Worm (Caenorhabditis elegans) whole organism, young adult: ENCODE results near the gene asd-1.

ENCODE experiments used
- B0019.2 ChIP-seq: fragments of 200-800 bp; sonication (Bioruptor generic); conservative IDR thresholded peaks from 2 replicates; pipeline ENCODE4 v1.3.6; 2022; ENCODE audit warnings: missing genetic modification reagents, missing genetic modification characterization, missing compliant biosample characterization
- B0261.1 ChIP-seq: sonication (generic microtip); optimal IDR thresholded peaks from 2 replicates; lab custom pipeline; 2016; ENCODE audit warnings: mild to moderate bottlenecking, missing genetic modification characterization, moderate library complexity, missing compliant biosample characterization
- F23B12.7 ChIP-seq: sonication (generic microtip); optimal IDR thresholded peaks from 2 replicates; lab custom pipeline; 2017; ENCODE audit warnings: missing genetic modification characterization, mild to moderate bottlenecking, missing compliant biosample characterization, antibody characterized with exemption, moderate library complexity; ENCODE audit not compliant: insufficient read depth
- F37B4.10 ChIP-seq: fragments of 200-800 bp; sonication (Bioruptor generic); IDR thresholded peaks from 2 replicates; pipeline ENCODE4 v1.3.6; 2022; ENCODE audit warnings: missing genetic modification characterization, missing compliant biosample characterization
- F52B5.7 ChIP-seq: sonication (generic microtip); optimal IDR thresholded peaks from 2 replicates; lab custom pipeline; 2016; ENCODE audit warnings: mild to moderate bottlenecking, missing genetic modification characterization, missing compliant biosample characterization
- F57A8.1 ChIP-seq: fragments of 200-800 bp; sonication (Bioruptor generic); optimal IDR thresholded peaks from 2 replicates; lab custom pipeline; 2018; ENCODE audit warnings: mild to moderate bottlenecking, missing genetic modification characterization, moderate library complexity, missing compliant biosample characterization
- K11D2.4 ChIP-seq: fragments of 200-800 bp; sonication (Bioruptor generic); IDR thresholded peaks from 2 replicates; pipeline ENCODE4 v1.3.6; 2022; ENCODE audit warnings: missing genetic modification reagents, missing genetic modification characterization, missing compliant biosample characterization
- Y67H2A.10 ChIP-seq: fragments of 200-800 bp; sonication (Bioruptor generic); conservative IDR thresholded peaks from 2 replicates; pipeline ENCODE4 v1.3.6; 2022; ENCODE audit warnings: missing genetic modification reagents, missing genetic modification characterization, missing compliant biosample characterization
- ama-1 ChIP-seq, 3 experiments: fragments of 150-350 bp in 1 of 3; sonication (generic microtip) in 2 of 3; optimal IDR thresholded peaks; 2 replicates each; lab custom pipeline; 2014 to 2018; ENCODE audit warnings: missing biosample characterization in 2 of 3, missing genetic modification characterization in 2 of 3, missing genetic modification reagents in 2 of 3
- aptf-3 ChIP-seq: fragments of 200-800 bp; sonication (Bioruptor generic); IDR thresholded peaks from 2 replicates; pipeline ENCODE4 v1.3.6; 2022; ENCODE audit warnings: missing genetic modification characterization, missing compliant biosample characterization
- athp-1 ChIP-seq: sonication (generic microtip); optimal IDR thresholded peaks from 2 replicates; lab custom pipeline; 2017; ENCODE audit warnings: mild to moderate bottlenecking, missing genetic modification characterization, missing compliant biosample characterization
- attf-3 ChIP-seq: fragments of 200-800 bp; sonication (Bioruptor generic); conservative IDR thresholded peaks from 2 replicates; pipeline ENCODE4 v1.3.6; 2022; ENCODE audit warnings: missing genetic modification reagents, missing genetic modification characterization, missing compliant biosample characterization
- bed-1 ChIP-seq: fragments of 200-800 bp; sonication (Bioruptor generic); IDR thresholded peaks from 2 replicates; pipeline ENCODE4 v1.3.6; 2022; ENCODE audit warnings: missing genetic modification reagents, missing genetic modification characterization, missing compliant biosample characterization
- ccch-3 ChIP-seq: fragments of 200-800 bp; sonication (Bioruptor generic); optimal IDR thresholded peaks from 2 replicates; lab custom pipeline; 2018; ENCODE audit warnings: mild to moderate bottlenecking, missing genetic modification characterization, missing compliant biosample characterization
- cebp-1 ChIP-seq, 2 experiments: fragments of 200-800 bp in 1 of 2; sonication (Bioruptor generic) in 1 of 2; sonication (generic microtip) in 1 of 2; IDR thresholded peaks in 1 of 2; optimal IDR thresholded peaks in 1 of 2; 2 replicates each; pipeline versions ENCODE4 v1.3.6 to Lab custom; 2017 to 2022; ENCODE audit warnings: missing compliant biosample characterization in 2 of 2, missing genetic modification characterization in 2 of 2, mild to moderate bottlenecking in 1 of 2, missing genetic modification reagents in 1 of 2, moderate library complexity in 1 of 2
- ceh-100 ChIP-seq: fragments of 200-800 bp; sonication (Bioruptor generic); IDR thresholded peaks from 2 replicates; pipeline ENCODE4 v1.3.6; 2022; ENCODE audit warnings: missing genetic modification reagents, missing genetic modification characterization, missing compliant biosample characterization
- ceh-27 ChIP-seq: fragments of 200-800 bp; sonication (Bioruptor generic); optimal IDR thresholded peaks from 2 replicates; lab custom pipeline; 2018; ENCODE audit warnings: mild to moderate bottlenecking, missing genetic modification characterization, moderate library complexity, missing compliant biosample characterization
- ceh-79 ChIP-seq: sonication (generic microtip); optimal IDR thresholded peaks from 2 replicates; lab custom pipeline; 2017; ENCODE audit warnings: mild to moderate bottlenecking, missing genetic modification characterization, missing compliant biosample characterization
- ceh-91 ChIP-seq: fragments of 200-800 bp; sonication (Bioruptor generic); IDR thresholded peaks from 2 replicates; pipeline ENCODE4 v1.3.6; 2022; ENCODE audit warnings: missing genetic modification reagents, missing genetic modification characterization, missing compliant biosample characterization
- dox-1 ChIP-seq: fragments of 200-800 bp; sonication (Bioruptor generic); IDR thresholded peaks from 2 replicates; pipeline ENCODE4 v1.3.6; 2022; ENCODE audit warnings: missing genetic modification reagents, missing genetic modification characterization, missing compliant biosample characterization
- dpl-1 ChIP-seq: fragments of 150-350 bp; optimal IDR thresholded peaks from 2 replicates; lab custom pipeline; 2014; ENCODE audit warnings: missing biosample characterization, missing genetic modification reagents, missing genetic modification characterization
- efl-1 ChIP-seq: fragments of 150-350 bp; optimal IDR thresholded peaks from 2 replicates; lab custom pipeline; 2014; ENCODE audit warnings: missing biosample characterization, missing genetic modification reagents, missing genetic modification characterization
- egl-18 ChIP-seq: fragments of 200-800 bp; sonication (Bioruptor generic); IDR thresholded peaks from 2 replicates; pipeline ENCODE4 v1.3.6; 2022; ENCODE audit warnings: missing genetic modification reagents, missing genetic modification characterization, missing compliant biosample characterization
- egl-44 ChIP-seq: fragments of 200-800 bp; sonication (Bioruptor generic); IDR thresholded peaks from 2 replicates; pipeline ENCODE4 v1.3.6; 2022; ENCODE audit warnings: missing genetic modification reagents, missing genetic modification characterization, missing compliant biosample characterization
- ets-4 ChIP-seq: fragments of 200-800 bp; sonication (Bioruptor generic); optimal IDR thresholded peaks from 2 replicates; lab custom pipeline; 2018; ENCODE audit warnings: mild to moderate bottlenecking, missing genetic modification characterization, missing compliant biosample characterization
- him-1 ChIP-seq: sonication (generic microtip); optimal IDR thresholded peaks from 2 replicates; lab custom pipeline; 2016; ENCODE audit warnings: missing genotype, missing genetic modification reagents, missing genetic modification characterization, missing compliant biosample characterization
- hsf-1 ChIP-seq: fragments of 200-800 bp; sonication (Bioruptor generic); IDR thresholded peaks from 2 replicates; pipeline ENCODE4 v1.3.6; 2022; ENCODE audit warnings: missing genetic modification reagents, missing genetic modification characterization, missing compliant biosample characterization
- lin-26 ChIP-seq: fragments of 200-800 bp; sonication (Bioruptor generic); IDR thresholded peaks from 2 replicates; pipeline ENCODE4 v1.3.6; 2022; ENCODE audit warnings: missing genetic modification reagents, missing genetic modification characterization, missing compliant biosample characterization
- lsl-1 ChIP-seq: fragments of 200-800 bp; sonication (Bioruptor generic); optimal IDR thresholded peaks from 2 replicates; lab custom pipeline; 2018; ENCODE audit warnings: mild to moderate bottlenecking, missing genetic modification characterization, moderate library complexity, missing compliant biosample characterization
- lsy-27 ChIP-seq: sonication (generic microtip); optimal IDR thresholded peaks from 2 replicates; lab custom pipeline; 2017; ENCODE audit warnings: missing genetic modification characterization, mild to moderate bottlenecking, missing compliant biosample characterization, antibody characterized with exemption, missing genotype, borderline replicate concordance; ENCODE audit not compliant: insufficient read depth
- madf-6 ChIP-seq: fragments of 200-800 bp; sonication (Bioruptor generic); IDR thresholded peaks from 2 replicates; pipeline ENCODE4 v1.3.6; 2022; ENCODE audit warnings: missing genetic modification reagents, missing genetic modification characterization, missing compliant biosample characterization
- mel-28 ChIP-seq: sonication (generic microtip); optimal IDR thresholded peaks from 2 replicates; lab custom pipeline; 2016; ENCODE audit warnings: borderline replicate concordance, mild to moderate bottlenecking, missing genetic modification characterization, missing compliant biosample characterization
- mes-4 ChIP-seq: sonication (generic microtip); optimal IDR thresholded peaks from 2 replicates; lab custom pipeline; 2016; ENCODE audit warnings: missing genotype, missing genetic modification characterization, missing compliant biosample characterization
- nfya-2 ChIP-seq: fragments of 200-800 bp; sonication (Bioruptor generic); IDR thresholded peaks from 2 replicates; pipeline ENCODE4 v1.3.6; 2022; ENCODE audit warnings: missing genetic modification reagents, missing genetic modification characterization, missing compliant biosample characterization
- nhr-120 ChIP-seq: fragments of 200-800 bp; sonication (Bioruptor generic); IDR thresholded peaks from 2 replicates; pipeline ENCODE4 v1.3.6; 2022; ENCODE audit warnings: missing genetic modification characterization, missing compliant biosample characterization
- nhr-179 ChIP-seq: sonication (generic microtip); optimal IDR thresholded peaks from 2 replicates; lab custom pipeline; 2016; ENCODE audit warnings: mild to moderate bottlenecking, missing genetic modification characterization, missing compliant biosample characterization
- rec-8 ChIP-seq, 2 experiments: sonication (generic microtip); optimal IDR thresholded peaks; 2 replicates each; lab custom pipeline; 2016; ENCODE audit warnings: mild to moderate bottlenecking in 2 of 2, missing genetic modification characterization in 2 of 2, missing genetic modification reagents in 2 of 2, missing genotype in 2 of 2, missing biosample characterization in 1 of 2, missing compliant biosample characterization in 1 of 2, moderate library complexity in 1 of 2
- repo-1 ChIP-seq: sonication (generic microtip); optimal IDR thresholded peaks from 2 replicates; lab custom pipeline; 2017; ENCODE audit warnings: mild to moderate bottlenecking, missing genetic modification characterization, missing compliant biosample characterization
- rpc-1 ChIP-seq, 2 experiments: fragments of 150-350 bp in 1 of 2; sonication (generic microtip) in 1 of 2; optimal IDR thresholded peaks; 2 replicates each; lab custom pipeline; 2014 to 2018; ENCODE audit warnings: missing biosample characterization in 1 of 2, missing genetic modification characterization in 1 of 2, missing genetic modification reagents in 1 of 2, missing genotype in 1 of 2
- sea-2 ChIP-seq: fragments of 200-800 bp; sonication (Bioruptor generic); IDR thresholded peaks from 2 replicates; pipeline ENCODE4 v1.3.6; 2022; ENCODE audit warnings: missing genetic modification characterization, missing compliant biosample characterization
- somi-1 ChIP-seq: fragments of 200-800 bp; sonication (Bioruptor generic); optimal IDR thresholded peaks from 2 replicates; lab custom pipeline; 2018; ENCODE audit warnings: mild to moderate bottlenecking, missing genetic modification characterization, missing compliant biosample characterization
- sptf-2 ChIP-seq: fragments of 200-800 bp; sonication (Bioruptor generic); optimal IDR thresholded peaks from 2 replicates; lab custom pipeline; 2018; ENCODE audit warnings: mild to moderate bottlenecking, missing genetic modification characterization, missing compliant biosample characterization
- unc-130 ChIP-seq: sonication (generic microtip); optimal IDR thresholded peaks from 2 replicates; lab custom pipeline; 2016; ENCODE audit warnings: missing genetic modification reagents, missing genetic modification characterization, missing compliant biosample characterization
- ztf-28 ChIP-seq: fragments of 200-800 bp; sonication (Bioruptor generic); IDR thresholded peaks from 2 replicates; pipeline ENCODE4 v1.3.6; 2022; ENCODE audit warnings: missing genetic modification reagents, missing genetic modification characterization, missing compliant biosample characterization

The asd-1 gene

DNA sequence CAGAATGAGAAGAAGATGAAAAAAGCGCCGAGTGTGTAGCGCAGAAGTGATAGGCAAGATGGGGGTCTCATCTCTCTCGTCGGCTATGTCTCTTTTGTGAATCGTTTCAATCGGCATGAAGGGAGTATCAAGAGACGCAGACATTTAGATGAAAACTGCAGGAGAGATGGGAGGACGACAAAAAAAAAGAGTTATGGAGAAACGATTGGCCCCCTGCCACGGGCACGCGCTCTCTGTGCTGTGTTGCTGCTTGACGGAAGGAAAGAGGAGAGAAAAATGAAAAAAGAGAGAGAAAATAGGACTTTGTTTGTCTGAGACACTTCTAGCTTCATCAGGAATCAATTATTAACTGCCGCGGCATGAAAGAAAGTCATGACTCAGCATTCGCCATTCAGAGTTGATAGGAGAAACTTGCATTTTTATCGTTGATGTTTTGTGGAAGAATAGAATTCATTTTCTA, 26.6 kb downstream of the asd-1 start (continued):
- TF ChIP-seq nfya-2 (GFP tag; lab: Robert Waterston, UW) (no peak), egl-18 (GFP tag; lab: Robert Waterston, UW) (no peak), unc-130 (GFP tag; lab: Kevin White, UChicago) (no peak), madf-6 (GFP tag; lab: Robert Waterston, UW) (no peak), somi-1 (GFP tag; lab: Kevin White, UChicago) (peak; percentile 87), ccch-3 (GFP tag; lab: Kevin White, UChicago) (no peak), Y67H2A.10 (GFP tag; lab: Robert Waterston, UW) (no peak), mel-28 (no peak), rec-8 (tag; optimal IDR thresholded peaks at IDR 0.05; lab: Kevin White, UChicago) (no peak), ceh-91 (no peak), dpl-1 (GFP tag; lab: Kevin White, UChicago) (no peak), F37B4.10 (GFP tag; lab: Robert Waterston, UW) (no peak), sea-2 (no peak), efl-1 (GFP tag; lab: Kevin White, UChicago) (no peak), him-1 (tag; lab: Kevin White, UChicago) (no peak), nhr-120 (GFP tag; lab: Robert Waterston, UW) (no peak), hsf-1 (GFP tag; lab: Robert Waterston, UW) (no peak), ceh-27 (peak; percentile 72), ztf-28 (GFP tag; lab: Robert Waterston, UW) (no peak), B0019.2 (GFP tag; lab: Robert Waterston, UW) (no peak), ceh-79 (no peak), ets-4 (no peak), repo-1 (tag; lab: Kevin White, UChicago) (no peak), rpc-1 (optimal IDR thresholded peaks at IDR 0.05; lab: Kevin White, UChicago) (no peak), rpc-1 (tag; optimal IDR thresholded peaks at IDR 0.05; lab: Kevin White, UChicago) (no peak), F23B12.7 (peak; percentile 12), aptf-3 (GFP tag; lab: Robert Waterston, UW) (no peak), mes-4 (tag; lab: Kevin White, UChicago) (no peak), bed-1 (GFP tag; lab: Robert Waterston, UW) (no peak), attf-3 (GFP tag; lab: Robert Waterston, UW) (0 out of 2 replicates have a peak, but pooled peaks have one; percentile 18), nhr-179 (tag; lab: Kevin White, UChicago) (no peak), B0261.1 (tag; lab: Kevin White, UChicago) (no peak), ama-1 (optimal IDR thresholded peaks at IDR 0.05; lab: Kevin White, UChicago) (no peak), ama-1 (GFP tag; optimal IDR thresholded peaks at IDR 0.05; lab: Kevin White, UChicago) (no peak), dox-1 (GFP tag; lab: Robert Waterston, UW) (peak; percentile 86), F52B5.7 (tag; lab: Kevin White, UChicago) (no peak), athp-1 (tag; lab: Kevin White, UChicago) (no peak), cebp-1 (GFP tag; IDR thresholded peaks at IDR 0.05; lab: Robert Waterston, UW) (no peak), cebp-1 (tag; optimal IDR thresholded peaks at IDR 0.05; lab: Kevin White, UChicago) (peak; percentile 79), lsy-27 (tag; lab: Kevin White, UChicago) (no peak), ceh-100 (GFP tag; lab: Robert Waterston, UW) (no peak), lsl-1 (GFP tag; lab: Kevin White, UChicago) (no peak), K11D2.4 (GFP tag; lab: Robert Waterston, UW) (peak; percentile 77; the same call in 1 of the 2 replicates), egl-44 (GFP tag; lab: Robert Waterston, UW) (peak; percentile 63; the same call in 1 of the 2 replicates), lin-26 (GFP tag; lab: Robert Waterston, UW) (no peak), F57A8.1 (GFP tag; lab: Kevin White, UChicago) (no peak), sptf-2 (no peak)
- TF ChIP-seq, all 124 proteins: peak for 35
